Worm (Caenorhabditis elegans) whole organism, mixed stage, embryonic: ENCODE results near the gene sir-2.3.

Experiments used
- bed-3 ChIP-seq: fragments of 200-800 bp; sonication (Bioruptor generic); optimal IDR thresholded peaks from 3 replicates; lab custom pipeline; 2018; ENCODE audit warnings: mild to moderate bottlenecking, missing genetic modification characterization, moderate library complexity, missing compliant biosample characterization
- nhr-76 ChIP-seq: sonication (generic microtip); optimal IDR thresholded peaks from 2 replicates; lab custom pipeline; 2017; ENCODE audit warnings: missing biosample characterization, missing genetic modification characterization
- pha-4 ChIP-seq: fragments of 150-350 bp; optimal IDR thresholded peaks from 2 replicates; lab custom pipeline; 2018; ENCODE audit warnings: missing biosample characterization, missing genetic modification reagents, missing genetic modification characterization

DNA sequence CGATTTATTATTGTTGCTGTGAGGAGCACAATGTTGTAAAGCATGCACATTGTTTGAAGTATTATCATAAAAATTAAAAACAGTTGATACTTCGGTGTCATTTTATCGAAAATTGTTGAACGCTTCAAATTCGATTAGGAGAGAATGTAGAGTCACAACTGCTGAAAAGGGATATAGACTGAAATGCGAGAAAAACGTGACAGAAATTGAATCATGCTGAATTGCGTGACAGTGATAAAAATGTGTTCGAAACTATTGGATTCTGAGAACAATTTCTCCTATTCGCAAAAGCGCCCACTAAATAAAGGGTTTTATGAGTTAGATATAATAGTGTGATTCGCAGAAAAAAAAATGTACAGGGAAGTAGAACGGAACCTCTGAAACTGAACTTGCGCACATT lies 22.7 kb upstream of the sir-2.3 start, which contains the start of gene srxa-8:
- TF ChIP-seq nhr-76 (tag; lab: Kevin White, UChicago): no peak
- TF ChIP-seq bed-3 (GFP tag; lab: Kevin White, UChicago): no peak
- no peak for TF ChIP-seq pha-4 (tag; lab: Kevin White, UChicago)
